Fruit fly (Drosophila melanogaster) whole organism, pupa: ENCODE results near the gene RPA1.

Source experiments
- CG10348 ChIP-seq: fragments of 200-800 bp; sonication (Bioruptor generic); IDR thresholded peaks from 2 replicates; pipeline ENCODE4 v1.3.6; 2022; ENCODE audit warnings: missing biosample characterization, missing genetic modification characterization
- CG12605 ChIP-seq: fragments of 200-800 bp; sonication (Bioruptor generic); IDR thresholded peaks from 2 replicates; pipeline ENCODE4 v1.3.6; 2022; ENCODE audit warnings: missing biosample characterization, missing genetic modification characterization
- CG13204 ChIP-seq: fragments of 200-800 bp; sonication (Bioruptor generic); optimal IDR thresholded peaks from 2 replicates; lab custom pipeline; 2018; ENCODE audit warnings: missing biosample characterization, mild to moderate bottlenecking, missing genetic modification characterization, moderate library complexity
- CG14655 ChIP-seq: fragments of 200-800 bp; sonication (Bioruptor generic); optimal IDR thresholded peaks from 3 replicates; lab custom pipeline; 2017; ENCODE audit warnings: mild to moderate bottlenecking, missing biosample characterization, missing genetic modification reagents, missing genetic modification characterization
- CG15710 ChIP-seq: fragments of 200-800 bp; sonication (Bioruptor generic); optimal IDR thresholded peaks from 2 replicates; lab custom pipeline; 2018; ENCODE audit warnings: missing biosample characterization, mild to moderate bottlenecking, missing genetic modification characterization, moderate library complexity
- CG17806 ChIP-seq: fragments of 200-800 bp; sonication (Bioruptor generic); optimal IDR thresholded peaks from 2 replicates; lab custom pipeline; 2018; ENCODE audit warnings: missing biosample characterization, mild to moderate bottlenecking, missing genetic modification characterization, moderate library complexity
- CG32121 ChIP-seq: fragments of 200-800 bp; sonication (Bioruptor generic); IDR thresholded peaks from 2 replicates; pipeline ENCODE4 v1.3.6; 2022; ENCODE audit warnings: missing biosample characterization, missing genetic modification characterization
- CG34367 ChIP-seq: fragments of 200-800 bp; sonication (Bioruptor generic); optimal IDR thresholded peaks from 2 replicates; lab custom pipeline; 2018; ENCODE audit warnings: missing biosample characterization, mild to moderate bottlenecking, missing genetic modification characterization
- CG4496 ChIP-seq: fragments of 200-800 bp; sonication (Bioruptor generic); IDR thresholded peaks from 3 replicates; pipeline ENCODE4 v1.3.6; 2022; ENCODE audit warnings: missing biosample characterization, missing genetic modification characterization
- CG8159 ChIP-seq: fragments of 200-800 bp; sonication (Bioruptor generic); optimal IDR thresholded peaks from 3 replicates; lab custom pipeline; 2018; ENCODE audit warnings: missing biosample characterization, mild to moderate bottlenecking, missing genetic modification characterization, moderate library complexity
- CG8301 ChIP-seq: fragments of 200-800 bp; sonication (Bioruptor generic); optimal IDR thresholded peaks from 2 replicates; lab custom pipeline; 2018; ENCODE audit warnings: missing biosample characterization, mild to moderate bottlenecking, missing genetic modification characterization
- CG9948 ChIP-seq: fragments of 200-800 bp; sonication (Bioruptor generic); optimal IDR thresholded peaks from 2 replicates; lab custom pipeline; 2018; ENCODE audit warnings: missing biosample characterization, mild to moderate bottlenecking, missing genetic modification characterization, moderate library complexity
- D1 ChIP-seq: fragments of 200-800 bp; sonication (Bioruptor generic); optimal IDR thresholded peaks from 2 replicates; lab custom pipeline; 2018; ENCODE audit warnings: missing biosample characterization, mild to moderate bottlenecking, missing genetic modification characterization, moderate library complexity
- EcR ChIP-seq: fragments of 200-800 bp; sonication (Bioruptor generic); optimal IDR thresholded peaks from 3 replicates; lab custom pipeline; 2019; ENCODE audit warnings: missing biosample characterization, missing genetic modification characterization, mild to moderate bottlenecking, moderate library complexity, missing genetic modification reagents
- Ets98B ChIP-seq: fragments of 200-800 bp; sonication (Bioruptor generic); IDR thresholded peaks from 2 replicates; pipeline ENCODE4 v1.3.6; 2022; ENCODE audit warnings: missing biosample characterization, missing genetic modification characterization
- Pif1A ChIP-seq: fragments of 200-800 bp; sonication (Bioruptor generic); optimal IDR thresholded peaks from 3 replicates; lab custom pipeline; 2016; ENCODE audit warnings: missing biosample characterization, missing genetic modification characterization
- Pif1B ChIP-seq: fragments of 200-800 bp; sonication (Bioruptor generic); optimal IDR thresholded peaks from 3 replicates; lab custom pipeline; 2016; ENCODE audit warnings: missing biosample characterization, missing genetic modification characterization
- Snoo ChIP-seq: fragments of 200-800 bp; sonication (Bioruptor generic); optimal IDR thresholded peaks from 3 replicates; lab custom pipeline; 2017; ENCODE audit warnings: missing biosample characterization, mild to moderate bottlenecking, missing genetic modification characterization, inconsistent platforms
- fd96Ca ChIP-seq: fragments of 200-800 bp; sonication (Bioruptor generic); IDR thresholded peaks from 3 replicates; pipeline ENCODE4 v1.3.6; 2022; ENCODE audit warnings: missing biosample characterization, missing genetic modification characterization
- gl ChIP-seq: fragments of 200-800 bp; sonication (Bioruptor generic); optimal IDR thresholded peaks from 2 replicates; lab custom pipeline; 2018; ENCODE audit warnings: missing biosample characterization, mild to moderate bottlenecking, missing genetic modification characterization
- rn ChIP-seq: fragments of 200-800 bp; sonication (Bioruptor generic); IDR thresholded peaks from 2 replicates; pipeline ENCODE4 v1.3.6; 2022; ENCODE audit warnings: missing biosample characterization, missing genetic modification characterization

The RPA1 gene

DNA sequence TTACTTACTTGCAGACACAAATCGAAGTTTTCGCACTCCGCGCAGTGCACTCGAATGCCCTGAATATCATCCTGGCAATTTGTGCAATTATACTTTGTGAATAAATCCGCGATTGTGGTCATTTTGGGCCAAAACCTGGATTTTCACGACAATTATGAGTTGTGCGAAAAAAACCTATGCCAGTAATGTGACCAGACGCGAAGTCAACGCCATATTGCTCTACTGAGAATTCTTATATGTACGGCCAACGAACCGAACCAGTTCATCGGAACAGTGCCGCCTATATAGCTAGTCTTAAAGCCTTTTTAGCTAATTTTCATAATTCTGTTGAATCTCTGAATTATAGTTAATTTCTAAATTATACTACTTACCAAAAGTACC lies 24.0 kb downstream of the RPA1 start, which contains the start of gene Ada2b:
Gene Ada2b (minus strand): TSS at position 214 of the 381 bp plus-strand sequence.
- TF ChIP-seq fd96Ca (GFP tag; lab: Robert Waterston, UW) (no peak), EcR (GFP tag; lab: Kevin White, UChicago) (peak; percentile 35), CG32121 (GFP tag; lab: Robert Waterston, UW) (no peak), CG4496 (GFP tag; lab: Robert Waterston, UW) (no peak), Snoo (tag; lab: Kevin White, UChicago) (no peak), D1 (peak; percentile 41), rn (GFP tag; lab: Robert Waterston, UW) (no peak), CG9948 (tag; lab: Kevin White, UChicago) (no peak), Pif1B (GFP tag; lab: Kevin White, UChicago) (no peak), CG8159 (tag; lab: Kevin White, UChicago) (no peak), gl (tag; lab: Kevin White, UChicago) (no peak), CG12605 (GFP tag; lab: Robert Waterston, UW) (no peak), Ets98B (GFP tag; lab: Robert Waterston, UW) (no peak)

DNA sequence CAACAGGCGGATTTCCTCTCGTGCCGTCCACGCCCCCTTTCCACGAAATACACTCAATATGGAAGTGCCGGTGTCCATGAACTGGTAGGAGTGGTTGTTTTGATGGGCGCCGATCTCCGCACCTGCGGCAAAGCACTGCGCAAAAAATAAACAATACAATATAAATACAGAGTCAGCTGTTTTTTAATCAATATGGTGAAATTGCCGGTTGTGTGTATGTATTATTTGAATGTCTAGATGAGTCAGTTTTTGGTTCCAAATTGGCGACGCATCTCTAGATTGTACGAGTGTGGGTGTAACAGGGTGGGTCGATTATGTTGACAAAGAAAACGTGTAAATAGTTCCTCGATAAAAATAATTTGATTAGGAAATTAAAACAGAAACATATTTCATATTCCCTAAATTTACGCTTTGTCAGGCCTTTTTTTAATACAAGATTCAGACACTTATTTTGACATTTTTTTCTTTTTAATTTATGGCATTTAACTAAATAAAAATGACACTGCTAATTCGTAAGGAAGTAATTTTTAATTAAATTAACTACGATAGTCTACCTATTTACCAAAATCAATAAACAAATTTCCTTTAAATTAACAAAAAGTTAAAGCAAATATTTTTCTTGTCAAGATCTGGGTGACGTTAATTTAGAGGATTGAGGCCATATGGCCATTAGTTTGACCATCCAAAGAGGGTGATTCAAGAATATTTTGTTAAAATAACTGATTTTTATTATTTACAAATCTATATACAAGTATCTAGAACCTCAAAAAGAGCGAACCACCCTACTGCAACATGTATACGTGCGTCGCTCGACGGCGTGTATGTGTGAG lies 24.6 kb downstream of the RPA1 start:
- TF ChIP-seq gl (tag; lab: Kevin White, UChicago) (peak; percentile 54), CG9948 (tag; lab: Kevin White, UChicago) (peak; percentile 83), CG15710 (tag; lab: Kevin White, UChicago) (peak; percentile 87), CG14655 (peak; percentile 93), EcR (GFP tag; lab: Kevin White, UChicago) (peak; percentile 55), D1 (peak; percentile 51), fd96Ca (GFP tag; lab: Robert Waterston, UW) (peak; percentile 70), Snoo (tag; lab: Kevin White, UChicago) (peak; percentile 89), Ets98B (GFP tag; lab: Robert Waterston, UW) (peak; percentile 80), Pif1B (GFP tag; lab: Kevin White, UChicago) (peak; percentile 83), CG32121 (GFP tag; lab: Robert Waterston, UW) (peak; percentile 76), CG17806 (tag; lab: Kevin White, UChicago) (peak; percentile 82), CG4496 (GFP tag; lab: Robert Waterston, UW) (peak; percentile 69), CG10348 (GFP tag; lab: Robert Waterston, UW) (no peak), CG8301 (peak; percentile 87), rn (GFP tag; lab: Robert Waterston, UW) (peak; percentile 26), CG34367 (tag; lab: Kevin White, UChicago) (peak; percentile 69), Pif1A (peak; percentile 84), CG8159 (tag; lab: Kevin White, UChicago) (peak; percentile 92), CG13204 (GFP tag; lab: Kevin White, UChicago) (no peak), CG12605 (GFP tag; lab: Robert Waterston, UW) (no peak)

DNA sequence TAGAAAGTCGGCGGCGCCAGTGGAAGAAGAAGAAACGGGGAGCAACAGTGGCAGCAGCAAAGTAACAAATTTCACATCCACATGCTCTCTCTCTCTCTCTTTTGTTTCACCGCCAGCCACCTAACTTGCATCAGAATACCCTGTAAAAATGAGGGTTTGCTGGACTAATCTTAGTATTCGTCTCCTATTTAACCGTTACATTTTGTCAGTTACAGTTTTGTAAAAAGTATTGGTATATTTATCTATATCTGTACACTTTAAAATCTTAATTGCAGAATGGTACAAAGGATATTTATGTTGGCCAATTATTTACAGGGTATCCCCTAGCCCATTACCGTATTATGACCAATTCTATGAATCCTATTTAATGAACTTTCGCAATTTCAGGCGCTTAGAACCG lies 30.4 kb downstream of the RPA1 start:
- no peak for TF ChIP-seq CG10348 (GFP tag; lab: Robert Waterston, UW)
- TF ChIP-seq CG17806 (tag; lab: Kevin White, UChicago): peak; percentile 38
- peak; percentile 61 for TF ChIP-seq CG8301
- TF ChIP-seq CG9948 (tag; lab: Kevin White, UChicago): peak; percentile 54
- TF ChIP-seq CG4496 (GFP tag; lab: Robert Waterston, UW): peak; percentile 54; the same call in 2 of the 3 replicates
- peak; percentile 55; the same call in 1 of the 2 replicates for TF ChIP-seq CG12605 (GFP tag; lab: Robert Waterston, UW)
- no peak for TF ChIP-seq CG13204 (GFP tag; lab: Kevin White, UChicago)
- TF ChIP-seq CG32121 (GFP tag; lab: Robert Waterston, UW): peak; percentile 84
- TF ChIP-seq fd96Ca (GFP tag; lab: Robert Waterston, UW): 0 out of 3 replicates have a peak, but pooled peaks have one; percentile 16
- TF ChIP-seq Pif1B (GFP tag; lab: Kevin White, UChicago): no peak
- TF ChIP-seq CG15710 (tag; lab: Kevin White, UChicago): peak; percentile 24
- TF ChIP-seq EcR (GFP tag; lab: Kevin White, UChicago): no peak
- peak; percentile 26 for TF ChIP-seq CG8159 (tag; lab: Kevin White, UChicago)
- peak; percentile 85 for TF ChIP-seq Ets98B (GFP tag; lab: Robert Waterston, UW)
- no peak for TF ChIP-seq Snoo (tag; lab: Kevin White, UChicago)
- TF ChIP-seq gl (tag; lab: Kevin White, UChicago): no peak

DNA sequence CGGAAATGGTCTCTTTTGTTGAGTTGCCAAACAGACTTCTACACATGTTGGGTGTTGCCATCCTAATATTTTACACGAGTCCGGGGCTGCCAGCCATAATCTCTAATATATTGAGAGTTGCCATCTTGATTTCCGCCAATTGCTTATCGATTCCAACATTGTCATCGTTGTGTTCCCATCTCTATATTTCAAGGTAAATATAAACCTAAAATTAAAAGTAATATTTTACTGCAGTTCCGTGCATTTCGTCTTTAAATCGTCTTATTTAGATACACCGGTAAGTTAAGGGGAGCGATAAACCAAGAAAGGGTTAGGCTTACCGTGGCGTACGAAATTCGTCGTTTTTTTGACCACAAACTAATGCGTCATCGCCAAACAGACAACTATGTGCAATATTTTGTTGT lies 30.9 kb downstream of the RPA1 start, which contains the start of gene PolI:
Gene PolI (plus strand): TSS at position 138 of the 404 bp plus-strand sequence.
- TF ChIP-seq Ets98B (GFP tag; lab: Robert Waterston, UW): no peak
- TF ChIP-seq CG14655: no peak
- TF ChIP-seq Pif1B (GFP tag; lab: Kevin White, UChicago): no peak
- TF ChIP-seq CG17806 (tag; lab: Kevin White, UChicago): no peak
- TF ChIP-seq CG10348 (GFP tag; lab: Robert Waterston, UW): no peak
- TF ChIP-seq gl (tag; lab: Kevin White, UChicago): no peak
- no peak for TF ChIP-seq CG34367 (tag; lab: Kevin White, UChicago)
- TF ChIP-seq fd96Ca (GFP tag; lab: Robert Waterston, UW): no peak
- TF ChIP-seq CG8301: no peak
- no peak for TF ChIP-seq CG9948 (tag; lab: Kevin White, UChicago)
- no peak for TF ChIP-seq CG8159 (tag; lab: Kevin White, UChicago)

- no peak for TF ChIP-seq CG10348 (GFP tag; lab: Robert Waterston, UW)
- no peak for TF ChIP-seq CG13204 (GFP tag; lab: Kevin White, UChicago)
- TF ChIP-seq EcR (GFP tag; lab: Kevin White, UChicago): no peak
- no peak for TF ChIP-seq CG32121 (GFP tag; lab: Robert Waterston, UW)
- no peak for TF ChIP-seq CG4496 (GFP tag; lab: Robert Waterston, UW)
- no peak for TF ChIP-seq fd96Ca (GFP tag; lab: Robert Waterston, UW)
- TF ChIP-seq Ets98B (GFP tag; lab: Robert Waterston, UW): no peak
- no peak for TF ChIP-seq CG12605 (GFP tag; lab: Robert Waterston, UW)
- TF ChIP-seq D1: no peak
- TF ChIP-seq, all 21 proteins: peak for 0
Observed at dm6 chr3R:8227344-8227743, 36.9 kb downstream of the RPA1 start.
